Worm (Caenorhabditis elegans): ENCODE results near the gene grsp-4.

Gene grsp-4

ce11 chrV:7637801-7638200 is 13.0 kb downstream of the grsp-4 start, which contains the start of gene clec-45:
TSS of gene clec-45 (plus strand) at chrV:7638101.
- TF ChIP-seq ceh-45 (GFP tag; IDR thresholded peaks at IDR 0.05) (no peak), eyg-1 (tag; optimal IDR thresholded peaks at IDR 0.05) (no peak), unc-86 (tag; optimal IDR thresholded peaks at IDR 0.05) (no peak), pag-3 (tag; optimal IDR thresholded peaks at IDR 0.05; ENCODE audit: borderline replicate concordance) (no peak), dve-1 (tag; optimal IDR thresholded peaks at IDR 0.05) (no peak), ceh-18 (tag; optimal IDR thresholded peaks at IDR 0.05) (no peak), hlh-8 (tag; optimal IDR thresholded peaks at IDR 0.05) (no peak), ceh-19 (GFP tag; optimal IDR thresholded peaks at IDR 0.05) (no peak), fkh-10 (GFP tag; optimal IDR thresholded peaks at IDR 0.05) (no peak)

DNA sequence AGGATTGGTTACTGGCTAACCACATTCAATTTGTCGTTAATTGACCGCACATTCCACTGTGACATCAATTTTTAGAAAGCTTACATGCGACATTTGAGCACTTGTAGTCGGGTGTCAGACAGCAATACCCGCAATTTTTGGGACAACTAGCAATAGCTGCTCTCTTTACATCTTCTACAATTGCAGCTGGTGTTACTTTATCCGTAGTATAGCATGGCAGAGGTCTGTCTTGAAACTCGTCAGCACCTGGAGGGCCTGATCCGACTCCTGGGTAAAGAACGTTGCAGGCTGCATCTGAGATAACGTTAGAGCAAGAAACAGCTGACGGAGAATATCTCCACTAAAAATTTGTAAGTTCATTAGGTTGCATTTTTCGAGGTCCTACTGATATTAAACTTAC is 14.6 kb downstream of the grsp-4 start:
- TF ChIP-seq ceh-48 (tag; optimal IDR thresholded peaks at IDR 0.05) = no peak
- no peak for TF ChIP-seq hlh-13 (GFP tag; optimal IDR thresholded peaks at IDR 0.05)
- TF ChIP-seq ceh-19 (GFP tag; optimal IDR thresholded peaks at IDR 0.05) = no peak
- no peak for TF ChIP-seq ceh-22 (tag; optimal IDR thresholded peaks at IDR 0.05)
- no peak for TF ChIP-seq Y22D7AL.16 (tag; optimal IDR thresholded peaks at IDR 0.05)
- TF ChIP-seq madf-2 (tag; optimal IDR thresholded peaks at IDR 0.05) = no peak
- no peak for TF ChIP-seq npax-4 (tag; optimal IDR thresholded peaks at IDR 0.05)
- no peak for TF ChIP-seq ceh-14 (tag; optimal IDR thresholded peaks at IDR 0.05)
- no peak for TF ChIP-seq dve-1 (tag; optimal IDR thresholded peaks at IDR 0.05)
- no peak for TF ChIP-seq ceh-9 (tag; optimal IDR thresholded peaks at IDR 0.05)
- TF ChIP-seq ttx-3 (tag; optimal IDR thresholded peaks at IDR 0.05) = no peak
- TF ChIP-seq ets-4 (tag; optimal IDR thresholded peaks at IDR 0.05) = no peak
- TF ChIP-seq hlh-6 (tag; optimal IDR thresholded peaks at IDR 0.05) = no peak
- TF ChIP-seq C08G9.2 (tag; optimal IDR thresholded peaks at IDR 0.05) = no peak

DNA sequence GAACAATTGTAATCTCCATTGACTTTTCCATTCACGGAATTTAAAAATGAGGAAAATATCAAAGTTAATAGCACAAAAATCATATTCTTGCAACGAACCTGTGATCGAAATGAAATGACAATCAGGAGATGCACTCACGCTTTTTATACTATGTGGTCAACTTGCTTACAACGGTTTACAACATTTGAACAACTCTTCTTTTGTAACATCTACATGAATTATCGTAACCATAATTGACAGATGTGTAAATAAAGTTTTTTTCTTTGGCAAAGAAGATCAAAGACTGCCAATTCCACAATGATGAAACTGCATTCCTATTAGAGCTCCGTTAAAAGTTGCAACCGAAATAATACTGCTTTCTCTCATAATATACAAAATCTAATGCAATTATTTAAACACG is 15.0 kb downstream of the grsp-4 start, which contains the start of gene F07C4.10:
Gene F07C4.10 (minus strand): TSS at position 101 of the 400 bp plus-strand sequence.
- no peak for TF ChIP-seq ceh-48 (tag; optimal IDR thresholded peaks at IDR 0.05)
- TF ChIP-seq ceh-24 (tag; optimal IDR thresholded peaks at IDR 0.05) = no peak
- TF ChIP-seq nhr-11 (tag; optimal IDR thresholded peaks at IDR 0.05) = no peak
- no peak for TF ChIP-seq ceh-2 (tag; optimal IDR thresholded peaks at IDR 0.05)
- no peak for TF ChIP-seq pros-1 (tag; optimal IDR thresholded peaks at IDR 0.05)
- no peak for TF ChIP-seq ceh-31 (tag; optimal IDR thresholded peaks at IDR 0.05)
- TF ChIP-seq npax-4 (tag; optimal IDR thresholded peaks at IDR 0.05) = no peak
- TF ChIP-seq ceh-18 (tag; optimal IDR thresholded peaks at IDR 0.05) = no peak
- TF ChIP-seq rnt-1 (tag; optimal IDR thresholded peaks at IDR 0.05) = no peak
- no peak for TF ChIP-seq sdc-2 (tag; optimal IDR thresholded peaks at IDR 0.05)
- no peak for TF ChIP-seq lin-11 (tag; optimal IDR thresholded peaks at IDR 0.05)
- TF ChIP-seq lim-6 (tag; optimal IDR thresholded peaks at IDR 0.05) = no peak

ce11 chrV:7641718-7642117 is 17.0 kb downstream of the grsp-4 start:
- TF ChIP-seq ceh-30 (tag; optimal IDR thresholded peaks at IDR 0.05) (no peak), pat-9 (tag; optimal IDR thresholded peaks at IDR 0.05) (no peak), pros-1 (tag; optimal IDR thresholded peaks at IDR 0.05) (no peak), ceh-45 (GFP tag; IDR thresholded peaks at IDR 0.05) (no peak), dmd-4 (tag; optimal IDR thresholded peaks at IDR 0.05; ENCODE audit: borderline replicate concordance) (no peak), sox-2 (GFP tag; IDR thresholded peaks at IDR 0.05) (no peak), ceh-6 (GFP tag; optimal IDR thresholded peaks at IDR 0.05) (no peak), ceh-48 (tag; optimal IDR thresholded peaks at IDR 0.05) (no peak), ahr-1 (tag; optimal IDR thresholded peaks at IDR 0.05) (no peak), hlh-6 (tag; optimal IDR thresholded peaks at IDR 0.05) (no peak), tbx-7 (tag; optimal IDR thresholded peaks at IDR 0.05) (no peak), hlh-8 (tag; optimal IDR thresholded peaks at IDR 0.05) (no peak), mec-3 (tag; optimal IDR thresholded peaks at IDR 0.05; ENCODE audit: borderline replicate concordance) (no peak), ets-4 (tag; optimal IDR thresholded peaks at IDR 0.05) (no peak)
